Worm (Caenorhabditis elegans) whole organism, early embryonic: ENCODE results near the gene cyb-1.

Source experiments
- B0310.2 ChIP-seq: sonication (generic microtip); optimal IDR thresholded peaks from 2 replicates; lab custom pipeline; 2016; ENCODE audit warnings: mild to moderate bottlenecking, missing genetic modification characterization, missing compliant biosample characterization
- F13C5.2 ChIP-seq: sonication (generic microtip); optimal IDR thresholded peaks from 2 replicates; lab custom pipeline; 2017; ENCODE audit warnings: mild to moderate bottlenecking, missing genetic modification characterization, inconsistent platforms, missing compliant biosample characterization
- aly-1 ChIP-seq: sonication (generic microtip); optimal IDR thresholded peaks from 2 replicates; lab custom pipeline; 2016; ENCODE audit warnings: missing genetic modification characterization, missing compliant biosample characterization
- ama-1 ChIP-seq: fragments of 150-350 bp; optimal IDR thresholded peaks from 2 replicates; lab custom pipeline; 2014
- ceh-13 ChIP-seq: fragments of 200-800 bp; sonication (Bioruptor generic); optimal IDR thresholded peaks from 2 replicates; lab custom pipeline; 2018; ENCODE audit warnings: mild to moderate bottlenecking, missing genetic modification characterization, missing compliant biosample characterization
- ceh-36 ChIP-seq: sonication (generic microtip); optimal IDR thresholded peaks from 2 replicates; lab custom pipeline; 2016; ENCODE audit warnings: missing genetic modification characterization, inconsistent platforms, missing compliant biosample characterization
- ets-7 ChIP-seq: sonication (generic microtip); optimal IDR thresholded peaks from 2 replicates; lab custom pipeline; 2016; ENCODE audit warnings: missing genotype, missing genetic modification characterization, missing compliant biosample characterization
- flt-1 ChIP-seq: fragments of 200-800 bp; sonication (Bioruptor generic); IDR thresholded peaks from 2 replicates; pipeline ENCODE4 v1.3.6; 2022; ENCODE audit warnings: missing genetic modification characterization, missing compliant biosample characterization
- hmbx-1 ChIP-seq: sonication (generic microtip); optimal IDR thresholded peaks from 2 replicates; lab custom pipeline; 2016; ENCODE audit warnings: mild to moderate bottlenecking, missing genetic modification characterization, missing compliant biosample characterization
- hmg-4 ChIP-seq: fragments of 200-800 bp; sonication (Bioruptor generic); optimal IDR thresholded peaks from 2 replicates; lab custom pipeline; 2018; ENCODE audit warnings: mild to moderate bottlenecking, missing genetic modification characterization, missing compliant biosample characterization
- hnd-1 ChIP-seq: sonication (generic microtip); optimal IDR thresholded peaks from 2 replicates; lab custom pipeline; 2016; ENCODE audit warnings: missing genetic modification characterization, missing compliant biosample characterization
- pes-1 ChIP-seq: fragments of 200-800 bp; sonication (Bioruptor generic); IDR thresholded peaks from 2 replicates; pipeline ENCODE4 v1.3.6; 2022; ENCODE audit warnings: missing genetic modification reagents, missing genetic modification characterization, missing compliant biosample characterization
- scrt-1 ChIP-seq: fragments of 200-800 bp; sonication (Bioruptor generic); IDR thresholded peaks from 2 replicates; pipeline ENCODE4 v1.3.6; 2022; ENCODE audit warnings: missing genetic modification characterization, missing compliant biosample characterization
- sea-1 ChIP-seq: fragments of 200-800 bp; sonication (Bioruptor generic); conservative IDR thresholded peaks from 2 replicates; pipeline ENCODE4 v1.3.6; 2022; ENCODE audit warnings: missing genetic modification characterization, missing compliant biosample characterization
- tbx-11 ChIP-seq: fragments of 200-800 bp; sonication (Bioruptor generic); IDR thresholded peaks from 2 replicates; pipeline ENCODE4 v1.3.6; 2022; ENCODE audit warnings: missing genetic modification characterization, missing compliant biosample characterization
- tbx-37 ChIP-seq: fragments of 200-800 bp; sonication (Bioruptor generic); conservative IDR thresholded peaks from 2 replicates; pipeline ENCODE4 v1.3.6; 2022; ENCODE audit warnings: missing genetic modification reagents, missing genetic modification characterization, missing compliant biosample characterization
- tra-4 ChIP-seq: sonication (generic microtip); optimal IDR thresholded peaks from 2 replicates; lab custom pipeline; 2017; ENCODE audit warnings: missing genetic modification characterization, missing compliant biosample characterization

cyb-1 gene

DNA sequence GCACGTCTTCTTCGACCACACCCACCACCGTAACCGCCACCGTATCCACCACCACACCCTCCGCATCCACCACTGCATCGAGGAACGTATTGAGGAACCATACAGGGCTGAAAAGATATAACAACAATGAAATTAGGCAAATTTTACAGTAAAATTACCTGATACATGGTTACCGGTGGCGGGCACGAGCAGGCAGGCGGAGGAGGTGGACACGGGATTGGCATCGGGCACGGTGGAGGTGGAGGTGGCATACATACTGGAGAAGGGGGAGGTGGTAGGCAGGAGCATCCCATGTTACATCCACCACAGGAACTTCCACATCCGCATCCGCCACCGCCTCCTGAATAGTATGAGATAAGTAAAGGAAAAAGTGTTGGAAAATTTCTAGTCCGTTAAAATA, 36.5 kb upstream of the cyb-1 start:
- TF ChIP-seq ceh-36 = no peak
- TF ChIP-seq flt-1 = no peak
- TF ChIP-seq aly-1 (tag; lab: Kevin White, UChicago) = no peak
- TF ChIP-seq ets-7 (tag; lab: Kevin White, UChicago) = no peak
- TF ChIP-seq hmg-4 (GFP tag; lab: Kevin White, UChicago) = no peak
- TF ChIP-seq ama-1 (lab: Kevin White, UChicago) = no peak
- no peak for TF ChIP-seq tra-4
- no peak for TF ChIP-seq tbx-11 (GFP tag; lab: Robert Waterston, UW)
- TF ChIP-seq B0310.2 (tag; lab: Kevin White, UChicago) = no peak
- no peak for TF ChIP-seq hmbx-1 (tag; lab: Kevin White, UChicago)
- no peak for TF ChIP-seq tbx-37
- no peak for TF ChIP-seq sea-1 (GFP tag; lab: Robert Waterston, UW)
- TF ChIP-seq scrt-1 (GFP tag; lab: Robert Waterston, UW) = no peak
- TF ChIP-seq hnd-1 (tag; lab: Kevin White, UChicago) = no peak
- no peak for TF ChIP-seq ceh-13 (GFP tag; lab: Kevin White, UChicago)
- no peak for TF ChIP-seq pes-1 (GFP tag; lab: Robert Waterston, UW)
- no peak for TF ChIP-seq F13C5.2 (tag; lab: Kevin White, UChicago)

DNA sequence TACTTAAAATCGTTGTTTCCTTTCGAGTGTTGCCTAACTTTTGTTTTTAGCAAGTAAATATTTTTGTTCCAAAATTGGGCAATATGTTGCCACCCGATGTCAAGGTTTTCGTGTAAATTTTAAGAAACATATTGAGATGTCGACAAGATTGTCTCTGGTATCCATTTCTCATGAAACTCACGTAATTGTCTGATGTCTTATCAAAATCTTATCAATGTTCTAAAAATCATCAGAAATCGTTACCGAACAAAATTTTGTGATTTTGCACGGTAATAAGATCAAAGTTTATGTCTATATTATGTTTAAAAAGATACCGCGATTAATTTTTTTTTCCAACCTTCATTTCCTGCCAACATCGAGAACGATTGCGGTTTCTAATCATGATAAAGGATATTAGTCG, 36.0 kb upstream of the cyb-1 start:
- no peak for TF ChIP-seq scrt-1 (GFP tag; lab: Robert Waterston, UW)

DNA sequence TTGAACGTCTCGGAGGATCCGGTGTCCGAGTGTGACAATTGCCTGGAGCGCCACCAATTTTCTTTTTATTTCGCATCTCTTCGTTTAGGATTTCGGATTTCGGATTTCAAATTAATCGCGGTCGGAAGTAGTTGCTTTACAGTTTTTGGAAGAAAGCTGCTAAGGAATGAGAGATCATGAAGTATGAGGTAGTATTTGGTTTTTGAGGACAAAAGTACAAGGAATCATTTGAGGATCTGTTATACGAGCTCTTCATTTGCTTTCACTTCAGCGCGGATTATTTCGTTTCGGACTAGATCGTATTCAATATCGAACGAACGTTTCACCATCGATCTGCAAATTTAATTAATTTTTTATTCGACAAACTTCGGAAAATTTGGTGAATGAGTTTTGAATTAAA, 35.4 kb upstream of the cyb-1 start, which contains the start of gene R102.11:
R102.11 (minus strand) TSS at position 101 of the 400 bp plus-strand sequence.
- TF ChIP-seq ets-7 (tag; lab: Kevin White, UChicago) (no peak), tbx-37 (no peak), hnd-1 (tag; lab: Kevin White, UChicago) (no peak), flt-1 (no peak), sea-1 (GFP tag; lab: Robert Waterston, UW) (no peak)

DNA sequence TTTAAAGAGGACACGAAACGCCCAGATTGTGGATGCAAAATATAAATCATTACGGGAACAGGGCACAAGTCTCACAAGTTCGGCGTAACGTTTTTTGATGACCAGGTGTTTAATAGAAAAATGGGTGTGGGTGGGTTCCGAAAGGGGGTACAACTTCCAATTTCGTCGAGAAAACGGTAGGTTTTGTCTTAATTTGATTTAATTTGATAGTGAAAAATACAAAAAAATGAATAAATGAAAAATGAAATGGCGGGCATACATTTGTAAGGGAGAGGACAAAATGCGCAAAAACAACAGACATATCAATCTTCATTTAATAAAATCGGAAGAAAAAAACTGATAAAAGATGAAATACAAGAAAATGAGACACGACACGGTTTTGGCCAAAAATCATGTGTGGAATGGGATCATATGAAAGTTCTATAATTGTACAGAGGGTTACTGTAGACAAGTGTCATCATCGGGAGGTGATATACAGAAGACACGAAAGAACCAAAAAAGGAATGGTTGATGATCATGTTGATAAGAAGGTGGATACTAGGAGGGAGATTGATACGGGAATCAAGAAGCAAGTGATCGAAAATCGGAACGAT, 33.1 kb upstream of the cyb-1 start:
- TF ChIP-seq hnd-1 (tag; lab: Kevin White, UChicago) (no peak), ceh-13 (GFP tag; lab: Kevin White, UChicago) (no peak), tbx-37 (no peak), hmg-4 (GFP tag; lab: Kevin White, UChicago) (no peak), tra-4 (no peak)

DNA sequence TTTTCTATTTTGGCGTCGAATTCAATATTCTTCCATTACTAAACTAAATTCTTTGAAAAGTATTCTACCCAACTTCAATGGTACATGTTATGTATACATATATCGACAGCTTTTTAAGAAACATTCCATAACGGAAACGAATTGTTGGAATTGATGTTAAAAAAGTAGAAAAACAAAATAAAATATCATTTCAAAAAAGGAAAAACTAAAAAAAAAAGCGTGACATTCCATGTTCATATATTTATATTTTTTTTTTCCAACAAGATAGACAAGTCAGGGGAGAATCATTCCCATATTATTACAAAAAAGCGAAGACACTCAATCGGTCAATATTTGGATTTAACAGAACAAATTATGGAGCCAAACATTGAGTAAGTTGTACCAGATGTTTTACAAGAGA, 29.8 kb upstream of the cyb-1 start, which contains the start of gene R102.10:
R102.10 (plus strand) TSS at position 301 of the 400 bp plus-strand sequence.
- no peak for TF ChIP-seq F13C5.2 (tag; lab: Kevin White, UChicago)
- TF ChIP-seq sea-1 (GFP tag; lab: Robert Waterston, UW) = no peak
- TF ChIP-seq ama-1 (lab: Kevin White, UChicago) = no peak
- no peak for TF ChIP-seq hmg-4 (GFP tag; lab: Kevin White, UChicago)
- no peak for TF ChIP-seq ceh-36
- no peak for TF ChIP-seq ceh-13 (GFP tag; lab: Kevin White, UChicago)
- TF ChIP-seq tbx-11 (GFP tag; lab: Robert Waterston, UW) = no peak
- no peak for TF ChIP-seq tbx-37
- TF ChIP-seq scrt-1 (GFP tag; lab: Robert Waterston, UW) = no peak
- no peak for TF ChIP-seq aly-1 (tag; lab: Kevin White, UChicago)
- TF ChIP-seq B0310.2 (tag; lab: Kevin White, UChicago) = no peak

DNA sequence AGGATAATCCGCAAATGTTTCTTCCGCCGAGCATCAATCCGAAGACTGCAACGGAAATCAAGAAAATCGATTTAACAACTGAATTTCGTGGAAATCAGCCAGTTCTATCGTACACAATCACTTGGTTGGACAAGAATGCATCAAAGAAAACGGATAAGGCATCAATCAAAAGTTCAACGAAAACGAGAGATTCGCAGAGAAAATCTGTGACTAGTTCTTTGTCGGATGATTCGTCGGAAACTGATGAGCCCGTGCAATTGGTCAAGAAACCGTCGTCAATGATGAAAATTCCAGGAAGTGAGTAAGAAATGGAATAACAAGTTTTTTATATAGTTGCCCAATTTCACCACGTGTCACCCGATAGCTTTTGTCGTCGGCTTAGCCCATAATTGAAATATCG, 28.9 kb upstream of the cyb-1 start, which contains the start of gene R102.6:
R102.6 (minus strand) TSS at position 101 of the 400 bp plus-strand sequence.
- TF ChIP-seq ceh-36 (no peak), tbx-11 (GFP tag; lab: Robert Waterston, UW) (no peak), hnd-1 (tag; lab: Kevin White, UChicago) (no peak), tbx-37 (no peak), tra-4 (no peak), aly-1 (tag; lab: Kevin White, UChicago) (no peak), scrt-1 (GFP tag; lab: Robert Waterston, UW) (no peak), B0310.2 (tag; lab: Kevin White, UChicago) (no peak), ets-7 (tag; lab: Kevin White, UChicago) (no peak), hmbx-1 (tag; lab: Kevin White, UChicago) (no peak)

DNA sequence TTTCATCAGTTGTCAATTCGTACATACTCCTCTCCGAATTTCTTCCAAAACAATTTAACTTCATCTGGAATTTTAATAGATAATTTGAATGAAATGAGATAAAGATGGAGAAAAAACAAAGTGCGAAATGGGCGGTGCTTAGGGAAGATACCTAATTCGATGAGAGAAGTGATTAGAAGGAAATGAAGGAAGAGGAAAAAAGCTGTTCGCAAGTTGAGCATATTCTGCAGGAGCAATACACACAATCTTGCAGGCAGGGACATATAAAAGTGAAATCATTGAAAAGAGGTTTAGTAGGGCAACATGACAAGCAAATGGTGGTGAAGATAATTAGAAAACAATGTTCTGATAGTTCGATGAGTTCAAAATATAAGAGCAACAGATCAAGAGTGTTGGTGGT, 23.3 kb upstream of the cyb-1 start, which contains the start of gene glb-21:
glb-21 (minus strand) TSS at position 66 of the 400 bp plus-strand sequence.
- no peak for TF ChIP-seq ceh-36
- TF ChIP-seq tra-4 = no peak
- no peak for TF ChIP-seq B0310.2 (tag; lab: Kevin White, UChicago)
- TF ChIP-seq sea-1 (GFP tag; lab: Robert Waterston, UW) = no peak
- TF ChIP-seq scrt-1 (GFP tag; lab: Robert Waterston, UW) = no peak
- TF ChIP-seq flt-1 = no peak
- TF ChIP-seq F13C5.2 (tag; lab: Kevin White, UChicago) = no peak
- TF ChIP-seq aly-1 (tag; lab: Kevin White, UChicago) = no peak

DNA sequence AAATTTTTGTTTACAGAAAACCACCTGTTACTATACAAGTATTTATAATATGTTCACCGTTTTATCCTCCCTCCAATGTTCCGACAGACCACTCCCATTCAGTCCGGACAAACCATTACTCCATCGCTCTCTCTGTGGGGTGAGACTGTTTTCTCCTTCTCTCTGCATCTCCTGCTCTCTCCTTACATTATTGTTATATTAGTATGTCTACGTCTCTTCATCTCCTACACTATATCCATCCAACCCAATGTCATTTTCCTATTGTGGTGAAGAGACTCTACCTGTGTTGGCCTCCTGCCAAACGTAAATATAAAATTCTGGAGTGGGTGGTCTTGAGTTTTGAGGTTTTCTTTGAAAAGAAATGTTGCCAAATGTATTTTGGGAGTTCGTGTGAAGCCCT, 20.4 kb upstream of the cyb-1 start:
- TF ChIP-seq hmbx-1 (tag; lab: Kevin White, UChicago) (no peak), ets-7 (tag; lab: Kevin White, UChicago) (no peak), ceh-13 (GFP tag; lab: Kevin White, UChicago) (no peak), ama-1 (lab: Kevin White, UChicago) (no peak), hmg-4 (GFP tag; lab: Kevin White, UChicago) (no peak), tbx-37 (no peak), tbx-11 (GFP tag; lab: Robert Waterston, UW) (no peak), ceh-36 (no peak), aly-1 (tag; lab: Kevin White, UChicago) (no peak), sea-1 (GFP tag; lab: Robert Waterston, UW) (no peak), tra-4 (no peak), F13C5.2 (tag; lab: Kevin White, UChicago) (no peak)
